Worm (Caenorhabditis elegans) whole organism, L4 larva: ENCODE data around the gene cal-3.

Source experiments
- egl-27 ChIP-seq: sonication (generic microtip); optimal IDR thresholded peaks from 3 replicates; lab custom pipeline; 2017; ENCODE audit warnings: missing biosample characterization, missing genetic modification reagents, missing genetic modification characterization
- nhr-11 ChIP-seq: fragments of 150-350 bp; optimal IDR thresholded peaks from 2 replicates; lab custom pipeline; 2014; ENCODE audit warnings: missing biosample characterization, missing genetic modification characterization
- unc-62 ChIP-seq, 3 experiments: fragments of 150-350 bp in 1 of 3; sonication (generic microtip); optimal IDR thresholded peaks in 2 of 3; peaks in 1 of 3; 1 replicate in 1 of 3; 2 replicates in 2 of 3; lab custom pipeline; 2014 to 2017; ENCODE audit warnings: missing biosample characterization in 3 of 3, missing genetic modification characterization in 3 of 3, missing genetic modification reagents in 3 of 3, missing genotype in 1 of 3

ce11 chrIV:3819278-3819777, 15.6 kb downstream of the cal-3 start, which contains the start of gene bris-1:
- TF ChIP-seq nhr-11 (tag; lab: Kevin White, UChicago) (no peak), egl-27 (tag; lab: Kevin White, UChicago) (no peak), unc-62 (GFP tag; optimal IDR thresholded peaks at IDR 0.05 in 1 of 2; lab: Kevin White, UChicago) (peak in 1 of 2 experiments; percentile 17), unc-62 (tag; optimal IDR thresholded peaks at IDR 0.05; lab: Kevin White, UChicago) (no peak)
